Fruit fly (Drosophila melanogaster) whole organism: ENCODE data around the gene CG43401.

Experiments
- CG8478 ChIP-seq: fragments of >200 bp; optimal IDR thresholded peaks from 2 replicates; lab custom pipeline; 2018; ENCODE audit warnings: inconsistent platforms
- Dll ChIP-seq: fragments of >200 bp; optimal IDR thresholded peaks from 2 replicates; lab custom pipeline; 2017
- EcR ChIP-seq, 2 experiments: fragments of >200 bp; optimal IDR thresholded peaks; 2 replicates each; lab custom pipeline; 2017; ENCODE audit warnings: missing biosample characterization in 2 of 2, missing genetic modification characterization in 2 of 2, missing genetic modification reagents in 2 of 2
- pan ChIP-seq: fragments of >200 bp; optimal IDR thresholded peaks from 2 replicates; lab custom pipeline; 2017
- psq ChIP-seq: fragments of >200 bp; optimal IDR thresholded peaks from 2 replicates; lab custom pipeline; 2017
- usp ChIP-seq: fragments of >200 bp; optimal IDR thresholded peaks from 2 replicates; lab custom pipeline; 2017; ENCODE audit warnings: missing biosample characterization, missing genetic modification characterization, mixed read lengths

DNA sequence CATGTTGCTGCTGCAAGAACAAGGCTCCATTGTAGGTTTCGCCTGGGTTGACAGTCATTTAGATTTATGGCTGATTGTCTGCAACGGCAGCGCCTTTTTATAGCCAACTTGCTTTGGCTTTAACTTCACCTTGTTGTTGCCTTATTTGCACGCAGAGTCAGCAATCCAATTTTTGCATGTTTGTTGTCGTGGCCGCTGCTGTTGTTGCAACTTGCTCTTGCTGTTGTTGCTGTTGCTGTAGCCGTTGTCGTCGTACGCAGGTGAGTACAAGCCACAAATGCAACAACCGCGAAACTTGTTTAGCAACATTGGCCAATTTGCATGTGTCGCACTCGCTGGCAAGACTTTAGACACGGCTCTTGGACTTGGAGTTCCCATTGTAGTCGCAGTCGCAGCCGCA, 12.7 kb upstream of the CG43401 start:
- no peak for TF ChIP-seq usp (GFP tag; lab: Kevin White, UChicago)
- TF ChIP-seq Dll, result no peak
- TF ChIP-seq EcR (GFP tag; optimal IDR thresholded peaks at IDR 0.05; lab: Kevin White, UChicago), result no peak
- no peak for TF ChIP-seq psq
- TF ChIP-seq pan (lab: Kevin White, UChicago), result no peak
- no peak for TF ChIP-seq CG8478 (lab: Kevin White, UChicago)
